Worm (Caenorhabditis elegans) whole organism, L4 larva: Measurements from ENCODE around the gene ule-3.

Experiments
- D1046.2 ChIP-seq: fragments of 200-800 bp; sonication (Bioruptor generic); IDR thresholded peaks from 2 replicates; pipeline ENCODE4 v1.3.6; 2022; ENCODE audit warnings: missing genetic modification characterization, missing compliant biosample characterization
- F26F4.8 ChIP-seq: fragments of 200-800 bp; sonication (Bioruptor generic); conservative IDR thresholded peaks from 2 replicates; pipeline ENCODE4 v1.3.6; 2022; ENCODE audit warnings: missing genetic modification characterization, missing compliant biosample characterization
- F49E8.2 ChIP-seq: sonication (generic microtip); optimal IDR thresholded peaks from 2 replicates; lab custom pipeline; 2016; ENCODE audit warnings: missing compliant biosample characterization, mild to moderate bottlenecking, missing genetic modification characterization, borderline replicate concordance
- Y105C5A.15 ChIP-seq: fragments of 200-800 bp; sonication (Bioruptor generic); IDR thresholded peaks from 2 replicates; pipeline ENCODE4 v1.3.6; 2022; ENCODE audit warnings: missing genetic modification characterization, missing compliant biosample characterization
- Y75B8A.6 ChIP-seq: fragments of 200-800 bp; sonication (Bioruptor generic); IDR thresholded peaks from 2 replicates; pipeline ENCODE4 v1.3.6; 2022; ENCODE audit warnings: missing genetic modification reagents, missing genetic modification characterization, missing compliant biosample characterization
- ZK546.5 ChIP-seq, 2 experiments: sonication (generic microtip); optimal IDR thresholded peaks; 2 replicates each; lab custom pipeline; 2017; ENCODE audit warnings: missing biosample characterization in 2 of 2, missing genetic modification characterization in 2 of 2
- ama-1 ChIP-seq: fragments of 150-350 bp; optimal IDR thresholded peaks from 2 replicates; lab custom pipeline; 2014; ENCODE audit warnings: inconsistent platforms, mixed read lengths
- ceh-28 ChIP-seq: fragments of 150-350 bp; optimal IDR thresholded peaks from 2 replicates; lab custom pipeline; 2014; ENCODE audit warnings: missing biosample characterization, missing genetic modification reagents, missing genetic modification characterization
- ces-1 ChIP-seq: fragments of 150-350 bp; sonication (generic microtip); optimal IDR thresholded peaks from 4 replicates; lab custom pipeline; 2014; ENCODE audit warnings: missing biosample characterization, missing genetic modification reagents, missing genetic modification characterization
- ctbp-1 ChIP-seq: fragments of 200-800 bp; sonication (Bioruptor generic); IDR thresholded peaks from 2 replicates; pipeline ENCODE4 v1.3.6; 2022; ENCODE audit warnings: missing genetic modification reagents, missing genetic modification characterization, missing compliant biosample characterization
- daf-16 ChIP-seq, 3 experiments: sonication (generic microtip); optimal IDR thresholded peaks; 2 replicates each; lab custom pipeline; 2016 to 2017; ENCODE audit warnings: missing genetic modification characterization in 3 of 3, missing genetic modification reagents in 3 of 3, mild to moderate bottlenecking in 2 of 3, missing compliant biosample characterization in 2 of 3, missing biosample characterization in 1 of 3, moderate library complexity in 1 of 3
- daf-19 ChIP-seq: fragments of 200-800 bp; sonication (Bioruptor generic); conservative IDR thresholded peaks from 2 replicates; pipeline ENCODE4 v1.3.6; 2022; ENCODE audit warnings: missing genetic modification characterization, missing compliant biosample characterization
- dmd-6 ChIP-seq: fragments of 200-800 bp; sonication (Bioruptor generic); IDR thresholded peaks from 2 replicates; pipeline ENCODE4 v1.3.6; 2022; ENCODE audit warnings: missing genetic modification reagents, missing genetic modification characterization, missing compliant biosample characterization
- dmd-8 ChIP-seq: fragments of 200-800 bp; sonication (Bioruptor generic); IDR thresholded peaks from 2 replicates; pipeline ENCODE4 v1.3.6; 2022; ENCODE audit warnings: missing genetic modification characterization, missing compliant biosample characterization
- dpl-1 ChIP-seq: fragments of 150-350 bp; optimal IDR thresholded peaks from 2 replicates; lab custom pipeline; 2014; ENCODE audit warnings: missing biosample characterization, missing genetic modification reagents, missing genetic modification characterization
- duxl-1 ChIP-seq: sonication (generic microtip); optimal IDR thresholded peaks from 2 replicates; lab custom pipeline; 2016; ENCODE audit warnings: mild to moderate bottlenecking, missing genetic modification characterization, moderate library complexity, missing compliant biosample characterization; ENCODE audit not compliant: poor library complexity
- hif-1 ChIP-seq, 2 experiments: sonication (generic microtip); optimal IDR thresholded peaks; 2 replicates each; lab custom pipeline; 2016 to 2017; ENCODE audit warnings: missing compliant biosample characterization in 2 of 2, missing genetic modification characterization in 2 of 2, missing genetic modification reagents in 2 of 2, missing genotype in 2 of 2, mild to moderate bottlenecking in 1 of 2
- hlh-11 ChIP-seq: fragments of 200-800 bp; sonication (Bioruptor generic); optimal IDR thresholded peaks from 2 replicates; lab custom pipeline; 2018; ENCODE audit warnings: mild to moderate bottlenecking, missing genetic modification characterization, missing compliant biosample characterization
- jun-1 ChIP-seq: fragments of 150-350 bp; optimal IDR thresholded peaks from 2 replicates; lab custom pipeline; 2014; ENCODE audit warnings: missing biosample characterization, missing genetic modification reagents, missing genetic modification characterization
- lim-7 ChIP-seq: fragments of 200-800 bp; sonication (Bioruptor generic); IDR thresholded peaks from 2 replicates; pipeline ENCODE4 v1.3.6; 2022; ENCODE audit warnings: missing genetic modification characterization, missing compliant biosample characterization
- lin-38 ChIP-seq: fragments of 200-800 bp; sonication (Bioruptor generic); IDR thresholded peaks from 2 replicates; pipeline ENCODE4 v1.3.6; 2022; ENCODE audit warnings: missing genetic modification reagents, missing genetic modification characterization, missing compliant biosample characterization
- lsy-2 ChIP-seq, 2 experiments: fragments of 150-350 bp in 1 of 2; sonication (generic microtip) in 1 of 2; optimal IDR thresholded peaks; 2 replicates each; lab custom pipeline; 2014 to 2017; ENCODE audit warnings: missing biosample characterization in 2 of 2, missing genetic modification characterization in 2 of 2
- madf-5 ChIP-seq, 2 experiments: fragments of 200-800 bp; sonication (Bioruptor generic); IDR thresholded peaks; 2 replicates each; pipeline ENCODE4 v1.3.6; 2022; ENCODE audit warnings: missing compliant biosample characterization in 2 of 2, missing genetic modification characterization in 2 of 2
- mdt-29 ChIP-seq: fragments of 200-800 bp; sonication (Bioruptor generic); IDR thresholded peaks from 2 replicates; pipeline ENCODE4 v1.3.6; 2022; ENCODE audit warnings: missing genetic modification reagents, missing genetic modification characterization, missing compliant biosample characterization
- mep-1 ChIP-seq: fragments of 150-350 bp; sonication (generic microtip); optimal IDR thresholded peaks from 3 replicates; lab custom pipeline; 2014; ENCODE audit warnings: missing biosample characterization, missing genetic modification characterization
- nhr-11 ChIP-seq: fragments of 150-350 bp; optimal IDR thresholded peaks from 2 replicates; lab custom pipeline; 2014; ENCODE audit warnings: missing biosample characterization, missing genetic modification characterization
- nhr-111 ChIP-seq: fragments of 200-800 bp; sonication (Bioruptor generic); optimal IDR thresholded peaks from 2 replicates; lab custom pipeline; 2018; ENCODE audit warnings: mild to moderate bottlenecking, missing genetic modification characterization, missing compliant biosample characterization
- nhr-28 ChIP-seq: fragments of 150-350 bp; optimal IDR thresholded peaks from 2 replicates; lab custom pipeline; 2014; ENCODE audit warnings: missing biosample characterization, missing genetic modification characterization
- nhr-41 ChIP-seq: fragments of 200-800 bp; sonication (Bioruptor generic); IDR thresholded peaks from 2 replicates; pipeline ENCODE4 v1.3.6; 2022; ENCODE audit warnings: missing genetic modification reagents, missing genetic modification characterization, missing compliant biosample characterization
- nhr-42 ChIP-seq: fragments of 200-800 bp; sonication (Bioruptor generic); IDR thresholded peaks from 2 replicates; pipeline ENCODE4 v1.3.6; 2022; ENCODE audit warnings: missing genetic modification characterization, missing compliant biosample characterization
- nhr-77 ChIP-seq: fragments of 150-350 bp; optimal IDR thresholded peaks from 2 replicates; lab custom pipeline; 2014; ENCODE audit warnings: missing biosample characterization, missing genetic modification characterization
- php-3 ChIP-seq: fragments of 200-800 bp; sonication (Bioruptor generic); IDR thresholded peaks from 2 replicates; pipeline ENCODE4 v1.3.6; 2022; ENCODE audit warnings: missing genetic modification reagents, missing genetic modification characterization, missing compliant biosample characterization
- sdz-12 ChIP-seq: fragments of 200-800 bp; sonication (Bioruptor generic); optimal IDR thresholded peaks from 2 replicates; lab custom pipeline; 2018; ENCODE audit warnings: mild to moderate bottlenecking, missing genetic modification characterization, missing compliant biosample characterization
- set-16 ChIP-seq: fragments of 200-800 bp; sonication (Bioruptor generic); IDR thresholded peaks from 2 replicates; pipeline ENCODE4 v1.3.6; 2022; ENCODE audit warnings: missing genetic modification reagents, missing genetic modification characterization, missing compliant biosample characterization
- snpc-1.2 ChIP-seq: fragments of 200-800 bp; sonication (Bioruptor generic); IDR thresholded peaks from 2 replicates; pipeline ENCODE4 v1.3.6; 2022; ENCODE audit warnings: missing genetic modification reagents, missing genetic modification characterization, missing compliant biosample characterization
- tra-1 ChIP-seq: fragments of 200-800 bp; sonication (Bioruptor generic); IDR thresholded peaks from 2 replicates; pipeline ENCODE4 v1.3.6; 2022; ENCODE audit warnings: missing genetic modification reagents, missing genetic modification characterization, missing compliant biosample characterization
- unc-62 ChIP-seq, 3 experiments: fragments of 150-350 bp in 1 of 3; sonication (generic microtip); optimal IDR thresholded peaks in 2 of 3; peaks in 1 of 3; 1 replicate in 1 of 3; 2 replicates in 2 of 3; lab custom pipeline; 2014 to 2017; ENCODE audit warnings: missing biosample characterization in 3 of 3, missing genetic modification characterization in 3 of 3, missing genetic modification reagents in 3 of 3, missing genotype in 1 of 3
- zfp-2 ChIP-seq: sonication (generic microtip); optimal IDR thresholded peaks from 2 replicates; lab custom pipeline; 2016; ENCODE audit warnings: mild to moderate bottlenecking, missing genetic modification characterization, missing compliant biosample characterization
- zfp-3 ChIP-seq: fragments of 200-800 bp; sonication (Bioruptor generic); conservative IDR thresholded peaks from 2 replicates; pipeline ENCODE4 v1.3.6; 2022; ENCODE audit warnings: missing genetic modification reagents, missing genetic modification characterization, missing compliant biosample characterization
- zip-11 ChIP-seq: fragments of 200-800 bp; sonication (Bioruptor generic); IDR thresholded peaks from 2 replicates; pipeline ENCODE4 v1.3.6; 2022; ENCODE audit warnings: missing genetic modification characterization, missing compliant biosample characterization

The ule-3 gene

DNA sequence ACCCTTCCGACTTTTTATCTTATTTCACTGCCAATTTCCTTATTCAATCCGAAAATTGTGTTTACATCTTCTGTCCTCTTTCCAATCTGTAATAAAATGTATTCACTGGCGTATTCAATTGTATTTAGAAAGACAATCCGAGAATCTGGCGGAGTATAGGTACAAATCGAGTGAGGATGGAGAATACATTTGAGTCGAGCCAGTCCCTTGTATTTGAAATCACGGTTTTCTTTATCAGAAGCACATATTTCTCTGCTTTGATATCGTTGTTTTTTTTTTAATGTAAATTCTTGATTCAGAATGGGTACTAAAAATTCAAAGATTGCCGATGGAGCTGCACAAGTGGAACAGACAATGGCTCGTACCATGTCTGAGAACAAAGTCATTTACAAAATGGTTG is 29.5 kb upstream of the ule-3 start, which contains the start of gene ocr-1:
TSS of gene ocr-1 (plus strand) at position 301 of the 400 bp plus-strand sequence.
- TF ChIP-seq ama-1 (lab: Kevin White, UChicago), result no peak
- TF ChIP-seq tra-1 (GFP tag; lab: Robert Waterston, UW), result no peak
- TF ChIP-seq madf-5 (GFP tag; IDR thresholded peaks at IDR 0.05; lab: Robert Waterston, UW), result no peak
- TF ChIP-seq zfp-2, result no peak
- TF ChIP-seq D1046.2 (GFP tag; lab: Robert Waterston, UW), result no peak
- no peak for TF ChIP-seq nhr-111
- TF ChIP-seq jun-1 (tag; lab: Kevin White, UChicago), result no peak
- TF ChIP-seq lim-7, result no peak
- no peak for TF ChIP-seq mep-1
- no peak for TF ChIP-seq dmd-8 (GFP tag; lab: Robert Waterston, UW)
- TF ChIP-seq duxl-1, result no peak
- no peak for TF ChIP-seq dpl-1 (GFP tag; lab: Kevin White, UChicago)
- TF ChIP-seq F49E8.2 (tag; lab: Kevin White, UChicago), result no peak
- no peak for TF ChIP-seq ces-1
- no peak for TF ChIP-seq nhr-77 (tag; lab: Kevin White, UChicago)

DNA sequence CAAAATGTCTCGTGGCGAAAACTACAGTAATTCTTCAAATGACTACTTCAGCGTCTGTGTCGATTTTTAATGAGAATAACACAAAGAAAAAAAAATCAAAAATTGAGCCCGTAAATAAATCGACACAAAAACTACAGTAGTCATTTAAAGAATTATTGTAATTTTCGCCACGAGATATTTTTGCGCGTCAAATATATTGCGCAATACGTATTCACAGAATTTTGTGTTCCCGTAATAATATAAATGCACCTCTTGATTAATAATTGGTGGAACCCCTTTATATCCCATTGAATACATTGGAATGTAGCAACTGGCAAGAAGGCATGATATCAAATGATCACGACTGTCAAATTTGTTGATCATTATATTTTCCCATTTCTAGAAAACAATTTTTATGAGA is 24.7 kb upstream of the ule-3 start:
- TF ChIP-seq set-16 (GFP tag; lab: Robert Waterston, UW), result no peak
- peak in 1 of 2 experiments; percentile 44 for TF ChIP-seq unc-62 (GFP tag; optimal IDR thresholded peaks at IDR 0.05 in 1 of 2; lab: Kevin White, UChicago)
- no peak for TF ChIP-seq unc-62 (tag; optimal IDR thresholded peaks at IDR 0.05; lab: Kevin White, UChicago)
- TF ChIP-seq, all 104 proteins: peak for 1

DNA sequence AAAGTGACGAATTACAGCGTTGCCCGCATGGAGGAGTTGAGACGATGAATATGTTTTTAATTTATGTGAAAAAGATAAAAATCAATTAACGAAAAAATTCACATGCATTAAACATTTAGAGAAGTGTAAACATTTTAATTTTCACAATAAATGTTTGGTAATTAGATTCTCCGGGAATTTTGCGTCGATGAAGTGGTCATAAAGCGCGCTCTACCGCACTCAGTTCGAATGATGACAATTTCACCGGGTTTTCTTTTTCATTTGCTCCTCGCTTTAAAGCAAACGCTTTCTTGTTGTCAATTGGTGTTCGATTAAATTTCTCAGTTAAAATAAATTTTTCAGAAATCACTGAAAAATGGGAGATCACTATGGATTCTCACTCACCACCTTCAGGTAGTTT is 23.6 kb upstream of the ule-3 start, which contains the start of the genes D1054.1 and pas-2:
TSS of gene D1054.1 (minus strand) at position 192 of the 400 bp plus-strand sequence.
TSS of gene pas-2 (plus strand) at position 343 of the 400 bp plus-strand sequence.
- TF ChIP-seq lin-38 (GFP tag; lab: Robert Waterston, UW), result peak; percentile 68
- peak in 1 of 2 experiments; percentile 35 for TF ChIP-seq lsy-2 (tag; optimal IDR thresholded peaks at IDR 0.05; lab: Kevin White, UChicago)
- no peak for TF ChIP-seq Y105C5A.15 (GFP tag; lab: Robert Waterston, UW)
- TF ChIP-seq ces-1, result peak; percentile 25
- no peak for TF ChIP-seq daf-16 (GFP tag; optimal IDR thresholded peaks at IDR 0.05; lab: Kevin White, UChicago)
- TF ChIP-seq daf-16 (tag; optimal IDR thresholded peaks at IDR 0.05; lab: Kevin White, UChicago), result peak; percentile 31
- TF ChIP-seq dpl-1 (GFP tag; lab: Kevin White, UChicago), result peak; percentile 7
- TF ChIP-seq daf-19 (GFP tag; lab: Robert Waterston, UW), result no peak

DNA sequence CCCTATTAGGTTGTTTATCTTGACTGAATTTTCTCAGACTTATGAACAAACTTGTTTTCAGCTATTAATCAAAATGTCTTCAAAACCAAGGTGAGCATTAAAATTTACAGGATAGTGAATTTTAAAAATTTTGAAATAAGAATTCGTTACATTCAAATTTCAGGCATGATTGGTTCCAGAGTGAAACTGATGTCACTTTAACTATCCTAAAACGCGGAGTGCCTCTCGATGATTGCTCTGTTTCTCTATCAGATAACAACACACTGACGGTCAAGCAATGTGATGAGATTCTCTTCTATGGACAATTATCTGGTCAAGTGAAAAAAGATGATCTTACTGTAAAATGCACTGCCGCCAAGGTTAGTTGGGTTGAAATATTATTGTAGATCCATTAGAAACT is 22.2 kb upstream of the ule-3 start, which contains the start of gene D1054.3:
TSS of gene D1054.3 (plus strand) at position 62 of the 400 bp plus-strand sequence.
- no peak for TF ChIP-seq snpc-1.2 (GFP tag; lab: Robert Waterston, UW)
- TF ChIP-seq mep-1, result peak; percentile 5
- TF ChIP-seq nhr-42, result no peak
- peak; percentile 17 for TF ChIP-seq duxl-1
- peak; percentile 53 for TF ChIP-seq lin-38 (GFP tag; lab: Robert Waterston, UW)
- TF ChIP-seq ama-1 (lab: Kevin White, UChicago), result peak; percentile 42
- no peak for TF ChIP-seq zip-11 (GFP tag; lab: Robert Waterston, UW)
- TF ChIP-seq nhr-11 (tag; lab: Kevin White, UChicago), result no peak
- no peak for TF ChIP-seq F26F4.8

DNA sequence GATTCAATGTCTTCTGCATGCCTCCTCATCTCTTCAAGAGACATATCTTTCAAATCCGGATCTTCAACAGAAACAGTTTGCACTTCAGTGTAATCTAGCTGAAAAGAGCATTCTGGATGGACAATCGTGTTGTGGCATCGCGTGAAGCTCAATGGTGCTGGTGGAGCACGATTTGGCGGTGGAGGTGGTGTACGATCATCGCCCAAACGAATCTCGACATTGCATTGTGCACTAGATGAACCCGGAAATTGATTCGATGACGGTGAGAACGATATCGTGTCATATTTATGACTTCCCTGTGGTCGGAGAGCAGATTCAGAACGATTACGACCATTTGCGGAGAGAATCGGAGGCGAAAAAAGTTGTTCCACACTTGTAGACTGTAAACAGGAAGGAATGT is 20.4 kb upstream of the ule-3 start:
- no peak for TF ChIP-seq dpl-1 (GFP tag; lab: Kevin White, UChicago)
- no peak for TF ChIP-seq mdt-29 (GFP tag; lab: Robert Waterston, UW)
- TF ChIP-seq unc-62 (GFP tag; optimal IDR thresholded peaks at IDR 0.05 in 1 of 2; lab: Kevin White, UChicago), result peak in 1 of 2 experiments; percentile 99
- no peak for TF ChIP-seq unc-62 (tag; optimal IDR thresholded peaks at IDR 0.05; lab: Kevin White, UChicago)

DNA sequence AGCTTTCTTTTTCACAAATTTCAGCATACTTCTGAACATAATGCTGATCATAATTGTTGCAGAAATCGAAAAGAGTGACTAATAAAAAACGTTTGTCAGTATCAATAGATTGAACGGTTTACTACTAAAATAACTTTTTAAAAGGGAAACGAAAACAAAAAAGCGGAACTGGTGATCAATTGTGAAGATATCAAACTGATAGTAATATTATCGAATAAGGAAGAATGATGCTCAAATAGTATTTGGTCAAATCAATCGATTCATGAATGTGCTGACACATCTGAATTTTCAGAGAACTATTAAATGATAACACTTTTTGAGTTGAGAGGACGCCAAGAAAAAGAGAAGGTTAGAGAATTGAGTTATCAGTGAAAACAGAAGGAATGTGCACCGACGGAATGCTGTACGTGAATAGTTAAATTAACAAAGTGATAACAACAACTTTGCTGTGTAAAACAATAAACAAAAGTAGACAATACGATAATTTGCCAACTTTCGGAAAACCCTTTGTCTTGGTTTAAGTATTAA is 17.0 kb upstream of the ule-3 start, which contains the start of gene D1054.5:
TSS of gene D1054.5 (minus strand) at position 51 of the 528 bp plus-strand sequence.
- TF ChIP-seq dmd-6 (GFP tag; lab: Robert Waterston, UW), result peak; percentile 65
- TF ChIP-seq ceh-28 (tag; lab: Kevin White, UChicago), result no peak
- TF ChIP-seq zip-11 (GFP tag; lab: Robert Waterston, UW), result no peak
- TF ChIP-seq hlh-11 (tag; lab: Kevin White, UChicago), result peak; percentile 74
- TF ChIP-seq nhr-41 (GFP tag; lab: Robert Waterston, UW), result no peak
- no peak for TF ChIP-seq php-3 (GFP tag; lab: Robert Waterston, UW)
- no peak for TF ChIP-seq Y75B8A.6
- no peak for TF ChIP-seq ZK546.5 (tag; optimal IDR thresholded peaks at IDR 0.05; lab: Kevin White, UChicago)
- TF ChIP-seq nhr-28 (tag; lab: Kevin White, UChicago), result peak; percentile 56
- TF ChIP-seq sdz-12 (GFP tag; lab: Kevin White, UChicago), result no peak
- no peak for TF ChIP-seq ctbp-1 (GFP tag; lab: Robert Waterston, UW)
- no peak for TF ChIP-seq zfp-3
- TF ChIP-seq hif-1 (tag; optimal IDR thresholded peaks at IDR 0.05; lab: Kevin White, UChicago), result no peak
